Fruit fly (Drosophila melanogaster) whole organism, pupa: Measurements from ENCODE around the gene simj.

Experiments used
- CG10348 ChIP-seq: fragments of 200-800 bp; sonication (Bioruptor generic); IDR thresholded peaks from 2 replicates; pipeline ENCODE4 v1.3.6; 2022; ENCODE audit warnings: missing biosample characterization, missing genetic modification characterization
- CG12605 ChIP-seq: fragments of 200-800 bp; sonication (Bioruptor generic); IDR thresholded peaks from 2 replicates; pipeline ENCODE4 v1.3.6; 2022; ENCODE audit warnings: missing biosample characterization, missing genetic modification characterization
- CG13204 ChIP-seq: fragments of 200-800 bp; sonication (Bioruptor generic); optimal IDR thresholded peaks from 2 replicates; lab custom pipeline; 2018; ENCODE audit warnings: missing biosample characterization, mild to moderate bottlenecking, missing genetic modification characterization, moderate library complexity
- CG14655 ChIP-seq: fragments of 200-800 bp; sonication (Bioruptor generic); optimal IDR thresholded peaks from 3 replicates; lab custom pipeline; 2017; ENCODE audit warnings: mild to moderate bottlenecking, missing biosample characterization, missing genetic modification reagents, missing genetic modification characterization
- CG15710 ChIP-seq: fragments of 200-800 bp; sonication (Bioruptor generic); optimal IDR thresholded peaks from 2 replicates; lab custom pipeline; 2018; ENCODE audit warnings: missing biosample characterization, mild to moderate bottlenecking, missing genetic modification characterization, moderate library complexity
- CG17806 ChIP-seq: fragments of 200-800 bp; sonication (Bioruptor generic); optimal IDR thresholded peaks from 2 replicates; lab custom pipeline; 2018; ENCODE audit warnings: missing biosample characterization, mild to moderate bottlenecking, missing genetic modification characterization, moderate library complexity
- CG32121 ChIP-seq: fragments of 200-800 bp; sonication (Bioruptor generic); IDR thresholded peaks from 2 replicates; pipeline ENCODE4 v1.3.6; 2022; ENCODE audit warnings: missing biosample characterization, missing genetic modification characterization
- CG34367 ChIP-seq: fragments of 200-800 bp; sonication (Bioruptor generic); optimal IDR thresholded peaks from 2 replicates; lab custom pipeline; 2018; ENCODE audit warnings: missing biosample characterization, mild to moderate bottlenecking, missing genetic modification characterization
- CG4496 ChIP-seq: fragments of 200-800 bp; sonication (Bioruptor generic); IDR thresholded peaks from 3 replicates; pipeline ENCODE4 v1.3.6; 2022; ENCODE audit warnings: missing biosample characterization, missing genetic modification characterization
- CG8159 ChIP-seq: fragments of 200-800 bp; sonication (Bioruptor generic); optimal IDR thresholded peaks from 3 replicates; lab custom pipeline; 2018; ENCODE audit warnings: missing biosample characterization, mild to moderate bottlenecking, missing genetic modification characterization, moderate library complexity
- CG8301 ChIP-seq: fragments of 200-800 bp; sonication (Bioruptor generic); optimal IDR thresholded peaks from 2 replicates; lab custom pipeline; 2018; ENCODE audit warnings: missing biosample characterization, mild to moderate bottlenecking, missing genetic modification characterization
- CG9948 ChIP-seq: fragments of 200-800 bp; sonication (Bioruptor generic); optimal IDR thresholded peaks from 2 replicates; lab custom pipeline; 2018; ENCODE audit warnings: missing biosample characterization, mild to moderate bottlenecking, missing genetic modification characterization, moderate library complexity
- D1 ChIP-seq: fragments of 200-800 bp; sonication (Bioruptor generic); optimal IDR thresholded peaks from 2 replicates; lab custom pipeline; 2018; ENCODE audit warnings: missing biosample characterization, mild to moderate bottlenecking, missing genetic modification characterization, moderate library complexity
- EcR ChIP-seq: fragments of 200-800 bp; sonication (Bioruptor generic); optimal IDR thresholded peaks from 3 replicates; lab custom pipeline; 2019; ENCODE audit warnings: missing biosample characterization, missing genetic modification characterization, mild to moderate bottlenecking, moderate library complexity, missing genetic modification reagents
- Ets98B ChIP-seq: fragments of 200-800 bp; sonication (Bioruptor generic); IDR thresholded peaks from 2 replicates; pipeline ENCODE4 v1.3.6; 2022; ENCODE audit warnings: missing biosample characterization, missing genetic modification characterization
- Pif1A ChIP-seq: fragments of 200-800 bp; sonication (Bioruptor generic); optimal IDR thresholded peaks from 3 replicates; lab custom pipeline; 2016; ENCODE audit warnings: missing biosample characterization, missing genetic modification characterization
- Pif1B ChIP-seq: fragments of 200-800 bp; sonication (Bioruptor generic); optimal IDR thresholded peaks from 3 replicates; lab custom pipeline; 2016; ENCODE audit warnings: missing biosample characterization, missing genetic modification characterization
- Snoo ChIP-seq: fragments of 200-800 bp; sonication (Bioruptor generic); optimal IDR thresholded peaks from 3 replicates; lab custom pipeline; 2017; ENCODE audit warnings: missing biosample characterization, mild to moderate bottlenecking, missing genetic modification characterization, inconsistent platforms
- fd96Ca ChIP-seq: fragments of 200-800 bp; sonication (Bioruptor generic); IDR thresholded peaks from 3 replicates; pipeline ENCODE4 v1.3.6; 2022; ENCODE audit warnings: missing biosample characterization, missing genetic modification characterization
- gl ChIP-seq: fragments of 200-800 bp; sonication (Bioruptor generic); optimal IDR thresholded peaks from 2 replicates; lab custom pipeline; 2018; ENCODE audit warnings: missing biosample characterization, mild to moderate bottlenecking, missing genetic modification characterization
- rn ChIP-seq: fragments of 200-800 bp; sonication (Bioruptor generic); IDR thresholded peaks from 2 replicates; pipeline ENCODE4 v1.3.6; 2022; ENCODE audit warnings: missing biosample characterization, missing genetic modification characterization

simj gene

DNA sequence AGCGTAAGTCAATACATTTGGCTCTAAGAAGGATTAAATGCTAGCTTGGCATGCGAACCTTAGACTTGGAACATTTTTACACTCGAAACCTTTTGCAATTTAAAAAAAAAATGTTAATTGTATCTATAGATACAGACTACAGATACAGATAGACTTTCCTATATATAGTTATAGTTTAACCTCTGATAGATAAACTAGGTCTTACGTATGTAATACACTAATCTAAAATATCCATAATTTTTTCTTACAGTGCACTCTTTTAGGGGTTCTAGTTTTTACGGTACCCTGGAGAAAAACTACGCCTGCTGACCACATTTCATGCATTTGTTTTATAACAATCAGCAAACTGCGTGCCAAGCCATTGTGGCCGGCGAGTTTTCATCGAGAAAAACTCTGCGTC lies 17.4 kb upstream of the simj start:
- TF ChIP-seq CG34367 (tag; lab: Kevin White, UChicago) (no peak), Snoo (tag; lab: Kevin White, UChicago) (no peak), fd96Ca (no peak), EcR (no peak), CG32121 (no peak), gl (tag; lab: Kevin White, UChicago) (no peak), CG8159 (no peak), Pif1A (no peak), Ets98B (GFP tag; lab: Robert Waterston, UW) (no peak), CG9948 (tag; lab: Kevin White, UChicago) (no peak), rn (GFP tag; lab: Robert Waterston, UW) (no peak), CG13204 (GFP tag; lab: Kevin White, UChicago) (no peak), CG8301 (tag; lab: Kevin White, UChicago) (no peak), CG12605 (no peak), Pif1B (GFP tag; lab: Kevin White, UChicago) (no peak), CG17806 (tag; lab: Kevin White, UChicago) (no peak), CG4496 (GFP tag; lab: Robert Waterston, UW) (no peak), D1 (no peak), CG14655 (GFP tag; lab: Kevin White, UChicago) (no peak), CG10348 (GFP tag; lab: Robert Waterston, UW) (no peak)

dm6 chr3L:10648431-10648830 lies 16.1 kb upstream of the simj start:
- TF ChIP-seq Pif1B (GFP tag; lab: Kevin White, UChicago): peak; percentile 35
- peak; percentile 39 for TF ChIP-seq CG15710 (tag; lab: Kevin White, UChicago)
- no peak for TF ChIP-seq rn (GFP tag; lab: Robert Waterston, UW)
- TF ChIP-seq CG17806 (tag; lab: Kevin White, UChicago): peak; percentile 50
- TF ChIP-seq D1: no peak
- TF ChIP-seq gl (tag; lab: Kevin White, UChicago): peak; percentile 15
- peak; percentile 53 for TF ChIP-seq CG8301 (tag; lab: Kevin White, UChicago)
- no peak for TF ChIP-seq CG13204 (GFP tag; lab: Kevin White, UChicago)
- no peak for TF ChIP-seq CG8159
- peak; percentile 47 for TF ChIP-seq CG32121
- peak; percentile 63 for TF ChIP-seq Pif1A
- peak; percentile 62 for TF ChIP-seq Ets98B (GFP tag; lab: Robert Waterston, UW)
- no peak for TF ChIP-seq CG10348 (GFP tag; lab: Robert Waterston, UW)
- peak; percentile 51; the same call in 1 of the 2 replicates for TF ChIP-seq CG12605
- TF ChIP-seq CG9948 (tag; lab: Kevin White, UChicago): peak; percentile 22
- TF ChIP-seq fd96Ca: 0 out of 3 replicates have a peak, but pooled peaks have one; percentile 51
- no peak for TF ChIP-seq EcR
- peak; percentile 45 for TF ChIP-seq CG14655 (GFP tag; lab: Kevin White, UChicago)
- peak; percentile 48 for TF ChIP-seq CG34367 (tag; lab: Kevin White, UChicago)
- TF ChIP-seq Snoo (tag; lab: Kevin White, UChicago): no peak
- TF ChIP-seq CG4496 (GFP tag; lab: Robert Waterston, UW): peak; percentile 70; the same call in 2 of the 3 replicates

dm6 chr3L:10651271-10651670 lies 13.3 kb upstream of the simj start:
- no peak for TF ChIP-seq CG4496 (GFP tag; lab: Robert Waterston, UW)
- TF ChIP-seq Pif1A: no peak
- no peak for TF ChIP-seq gl (tag; lab: Kevin White, UChicago)
- TF ChIP-seq CG15710 (tag; lab: Kevin White, UChicago): no peak

DNA sequence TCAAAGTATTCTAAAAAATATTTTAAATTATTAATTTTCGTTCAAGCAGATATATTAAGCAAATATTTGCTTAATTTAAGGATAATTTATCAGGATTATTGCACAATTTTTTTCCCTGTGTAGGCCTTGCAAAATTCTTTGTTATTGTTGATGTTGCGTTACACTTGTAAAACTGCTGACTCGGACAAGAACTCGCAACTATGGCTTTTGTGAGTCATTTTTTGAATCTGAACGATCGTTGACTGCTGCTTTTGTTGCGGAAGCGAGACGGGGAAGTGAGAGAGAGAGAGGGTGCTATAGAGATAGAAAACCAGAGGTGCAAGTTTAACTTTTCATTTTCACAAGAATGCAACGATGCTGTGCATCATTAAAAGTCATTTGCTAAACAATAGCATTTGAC lies 12.1 kb upstream of the simj start:
- TF ChIP-seq CG9948 (tag; lab: Kevin White, UChicago) (no peak), CG8159 (peak; percentile 16), EcR (peak; percentile 48), rn (GFP tag; lab: Robert Waterston, UW) (no peak)
- TF ChIP-seq, all 21 proteins: peak for 2

- TF ChIP-seq gl (tag; lab: Kevin White, UChicago) (no peak), fd96Ca (no peak), Pif1B (GFP tag; lab: Kevin White, UChicago) (no peak), CG9948 (tag; lab: Kevin White, UChicago) (no peak), CG15710 (tag; lab: Kevin White, UChicago) (no peak), CG32121 (no peak), CG4496 (GFP tag; lab: Robert Waterston, UW) (no peak), CG12605 (no peak), CG8301 (tag; lab: Kevin White, UChicago) (no peak), CG14655 (GFP tag; lab: Kevin White, UChicago) (no peak), CG10348 (GFP tag; lab: Robert Waterston, UW) (no peak), rn (GFP tag; lab: Robert Waterston, UW) (no peak), D1 (no peak)
Observed at dm6 chr3L:10654439-10654838, 10.1 kb upstream of the simj start.

dm6 chr3L:10656451-10657198 lies 7.9 kb upstream of the simj start:
- peak; percentile 71 for TF ChIP-seq gl (tag; lab: Kevin White, UChicago)
- peak; percentile 36 for TF ChIP-seq Snoo (tag; lab: Kevin White, UChicago)
- TF ChIP-seq CG34367 (tag; lab: Kevin White, UChicago): peak; percentile 43
- TF ChIP-seq CG10348 (GFP tag; lab: Robert Waterston, UW): no peak
- TF ChIP-seq CG15710 (tag; lab: Kevin White, UChicago): peak; percentile 26
- no peak for TF ChIP-seq CG12605
- TF ChIP-seq Ets98B (GFP tag; lab: Robert Waterston, UW): peak; percentile 50
- peak; percentile 20 for TF ChIP-seq CG13204 (GFP tag; lab: Kevin White, UChicago)
- TF ChIP-seq rn (GFP tag; lab: Robert Waterston, UW): no peak
- peak; percentile 15; the same call in 1 of the 2 replicates for TF ChIP-seq CG32121
- peak; percentile 22 for TF ChIP-seq CG8159
- TF ChIP-seq CG4496 (GFP tag; lab: Robert Waterston, UW): peak; percentile 48; the same call in 1 of the 3 replicates
- TF ChIP-seq CG14655 (GFP tag; lab: Kevin White, UChicago): peak; percentile 44
- no peak for TF ChIP-seq EcR
- peak; percentile 71 for TF ChIP-seq Pif1A
- peak; percentile 16 for TF ChIP-seq CG17806 (tag; lab: Kevin White, UChicago)
- no peak for TF ChIP-seq CG8301 (tag; lab: Kevin White, UChicago)
- TF ChIP-seq fd96Ca: 0 out of 3 replicates have a peak, but pooled peaks have one; percentile 40
- peak; percentile 71 for TF ChIP-seq Pif1B (GFP tag; lab: Kevin White, UChicago)
